Worm (Caenorhabditis elegans) whole organism, midembryonic: ENCODE results near the gene F41G3.5.

Experiments used
- T22C8.4 ChIP-seq: fragments of 200-800 bp; sonication (Bioruptor generic); IDR thresholded peaks from 2 replicates; pipeline ENCODE4 v1.3.6; 2022; ENCODE audit warnings: missing genetic modification characterization, missing compliant biosample characterization
- flt-1 ChIP-seq: fragments of 200-800 bp; sonication (Bioruptor generic); IDR thresholded peaks from 2 replicates; pipeline ENCODE4 v1.3.6; 2022; ENCODE audit warnings: missing genetic modification characterization, missing compliant biosample characterization
- med-1 ChIP-seq: sonication (generic microtip); optimal IDR thresholded peaks from 2 replicates; lab custom pipeline; 2017; ENCODE audit warnings: missing genetic modification characterization, mild to moderate bottlenecking, missing compliant biosample characterization, antibody characterized with exemption, missing genetic modification reagents; ENCODE audit not compliant: insufficient read depth
- ztf-23 ChIP-seq: fragments of 200-800 bp; sonication (Bioruptor generic); IDR thresholded peaks from 2 replicates; pipeline ENCODE4 v1.3.6; 2022; ENCODE audit warnings: missing genetic modification reagents, missing genetic modification characterization, missing compliant biosample characterization
- ztf-29 ChIP-seq: fragments of 200-800 bp; sonication (Bioruptor generic); IDR thresholded peaks from 2 replicates; pipeline ENCODE4 v1.3.6; 2022; ENCODE audit warnings: missing genetic modification reagents, missing genetic modification characterization, missing compliant biosample characterization

ce11 chrII:6744648-6745047, 1.9 kb upstream of the F41G3.5 start, which contains the start of gene ins-15:
- no peak for TF ChIP-seq T22C8.4
- TF ChIP-seq flt-1 (GFP tag; lab: Robert Waterston, UW) = no peak
- no peak for TF ChIP-seq ztf-29 (GFP tag; lab: Robert Waterston, UW)
- TF ChIP-seq ztf-23 = no peak
- no peak for TF ChIP-seq med-1
